Fruit fly (Drosophila melanogaster): ENCODE results near the gene CG7768.

CG7768 gene

dm6 chr3L:14172174-14172940 is 45.6 kb upstream of the CG7768 start (continued):
- TF ChIP-seq CG1832 (GFP tag; optimal IDR thresholded peaks at IDR 0.05): no peak
- no peak for TF ChIP-seq emc (GFP tag; optimal IDR thresholded peaks at IDR 0.05)
- TF ChIP-seq usp (GFP tag; optimal IDR thresholded peaks at IDR 0.05): no peak
- peak; percentile 58 for TF ChIP-seq CG2875 (GFP tag; optimal IDR thresholded peaks at IDR 0.05)
- TF ChIP-seq CG10321 (GFP tag; IDR thresholded peaks at IDR 0.05): no peak
- no peak for TF ChIP-seq zen (tag; optimal IDR thresholded peaks at IDR 0.05)
- TF ChIP-seq CG31441 (GFP tag; IDR thresholded peaks at IDR 0.05): peak; percentile 53; the same call in 1 of the 2 replicates
- TF ChIP-seq Mad (GFP tag; optimal IDR thresholded peaks at IDR 0.05): no peak
- no peak for TF ChIP-seq Dip3 (GFP tag; optimal IDR thresholded peaks at IDR 0.05)
- no peak for TF ChIP-seq CG15514 (GFP tag; optimal IDR thresholded peaks at IDR 0.05)
- no peak for TF ChIP-seq CG14014 (GFP tag; IDR thresholded peaks at IDR 0.05)
- TF ChIP-seq Dp (GFP tag; optimal IDR thresholded peaks at IDR 0.05): no peak
- TF ChIP-seq Oaz (GFP tag; IDR thresholded peaks at IDR 0.05): no peak
- no peak for TF ChIP-seq Bdp1 (GFP tag; optimal IDR thresholded peaks at IDR 0.05)
- TF ChIP-seq CG13123 (GFP tag; optimal IDR thresholded peaks at IDR 0.05): no peak
- no peak for TF ChIP-seq CG6654 (GFP tag; optimal IDR thresholded peaks at IDR 0.05)
- no peak for TF ChIP-seq Dll (GFP tag; IDR thresholded peaks at IDR 0.05; ENCODE audit: partially characterized antibody)
- TF ChIP-seq Meics (GFP tag; optimal IDR thresholded peaks at IDR 0.05): peak; percentile 4
- no peak for TF ChIP-seq Kr (GFP tag; optimal IDR thresholded peaks at IDR 0.05)
- TF ChIP-seq stc (GFP tag; IDR thresholded peaks at IDR 0.05): no peak
- TF ChIP-seq CG1602 (GFP tag; optimal IDR thresholded peaks at IDR 0.05): no peak
- TF ChIP-seq CG18262 (tag; optimal IDR thresholded peaks at IDR 0.05): peak; percentile 81
- no peak for TF ChIP-seq YL-1 (GFP tag; optimal IDR thresholded peaks at IDR 0.05)
- no peak for TF ChIP-seq Hr3 (GFP tag; optimal IDR thresholded peaks at IDR 0.05)
- no peak for TF ChIP-seq gro (GFP tag; optimal IDR thresholded peaks at IDR 0.05)
- TF ChIP-seq bsh (GFP tag; optimal IDR thresholded peaks at IDR 0.05): peak in 1 of 2 experiments; percentile 56
- TF ChIP-seq HLHmδ (GFP tag; optimal IDR thresholded peaks at IDR 0.05): no peak
- no peak for TF ChIP-seq repo (GFP tag; optimal IDR thresholded peaks at IDR 0.05)
- TF ChIP-seq CG4424 (GFP tag; optimal IDR thresholded peaks at IDR 0.05): peak; percentile 32
- TF ChIP-seq Sry-δ (GFP tag; optimal IDR thresholded peaks at IDR 0.05): no peak
- TF ChIP-seq pita (GFP tag; optimal IDR thresholded peaks at IDR 0.05): no peak
- peak; percentile 44 for TF ChIP-seq CG17829 (tag; optimal IDR thresholded peaks at IDR 0.05)
- no peak for TF ChIP-seq ftz-f1 (GFP tag; optimal IDR thresholded peaks at IDR 0.05)
- TF ChIP-seq CG12299 (tag; optimal IDR thresholded peaks at IDR 0.05): no peak
- TF ChIP-seq sug (tag; optimal IDR thresholded peaks at IDR 0.05): no peak
- TF ChIP-seq CG10543 (GFP tag; optimal IDR thresholded peaks at IDR 0.05): no peak
- TF ChIP-seq pb (GFP tag; optimal IDR thresholded peaks at IDR 0.05): no peak
- TF ChIP-seq CG8290 (GFP tag; optimal IDR thresholded peaks at IDR 0.05): peak; percentile 0
- TF ChIP-seq CG8290 (tag; optimal IDR thresholded peaks at IDR 0.05): no peak
- TF ChIP-seq zfh2 (GFP tag; optimal IDR thresholded peaks at IDR 0.05): no peak
- TF ChIP-seq CG10274 (GFP tag; optimal IDR thresholded peaks at IDR 0.05): no peak
- peak; percentile 44 for TF ChIP-seq CG33557 (GFP tag; optimal IDR thresholded peaks at IDR 0.05)
- TF ChIP-seq dpn (GFP tag; optimal IDR thresholded peaks at IDR 0.05): peak in 1 of 2 experiments; percentile 14
- no peak for TF ChIP-seq CG4854 (GFP tag; optimal IDR thresholded peaks at IDR 0.05)
- no peak for TF ChIP-seq kay (GFP tag; optimal IDR thresholded peaks at IDR 0.05)
- TF ChIP-seq gem (tag; optimal IDR thresholded peaks at IDR 0.05): peak; percentile 70
- TF ChIP-seq Dek (tag; optimal IDR thresholded peaks at IDR 0.05): no peak
- no peak for TF ChIP-seq CG15696 (tag; optimal IDR thresholded peaks at IDR 0.05)
- TF ChIP-seq sd (tag; optimal IDR thresholded peaks at IDR 0.05): no peak
- no peak for TF ChIP-seq CG6272 (GFP tag; IDR thresholded peaks at IDR 0.05)

All from whole organism, embryonic.